Fruit fly (Drosophila melanogaster) whole organism, pupa: ENCODE results near the gene CG12702.

ENCODE experiments used
- CG13204 ChIP-seq: fragments of 200-800 bp; sonication (Bioruptor generic); optimal IDR thresholded peaks from 2 replicates; lab custom pipeline; 2018; ENCODE audit warnings: missing biosample characterization, mild to moderate bottlenecking, missing genetic modification characterization, moderate library complexity
- CG15710 ChIP-seq: fragments of 200-800 bp; sonication (Bioruptor generic); optimal IDR thresholded peaks from 2 replicates; lab custom pipeline; 2018; ENCODE audit warnings: missing biosample characterization, mild to moderate bottlenecking, missing genetic modification characterization, moderate library complexity
- CG17806 ChIP-seq: fragments of 200-800 bp; sonication (Bioruptor generic); optimal IDR thresholded peaks from 2 replicates; lab custom pipeline; 2018; ENCODE audit warnings: missing biosample characterization, mild to moderate bottlenecking, missing genetic modification characterization, moderate library complexity
- CG8301 ChIP-seq: fragments of 200-800 bp; sonication (Bioruptor generic); optimal IDR thresholded peaks from 2 replicates; lab custom pipeline; 2018; ENCODE audit warnings: missing biosample characterization, mild to moderate bottlenecking, missing genetic modification characterization
- CG9948 ChIP-seq: fragments of 200-800 bp; sonication (Bioruptor generic); optimal IDR thresholded peaks from 2 replicates; lab custom pipeline; 2018; ENCODE audit warnings: missing biosample characterization, mild to moderate bottlenecking, missing genetic modification characterization, moderate library complexity
- D1 ChIP-seq: fragments of 200-800 bp; sonication (Bioruptor generic); optimal IDR thresholded peaks from 2 replicates; lab custom pipeline; 2018; ENCODE audit warnings: missing biosample characterization, mild to moderate bottlenecking, missing genetic modification characterization, moderate library complexity
- EcR ChIP-seq: fragments of 200-800 bp; sonication (Bioruptor generic); optimal IDR thresholded peaks from 3 replicates; lab custom pipeline; 2019; ENCODE audit warnings: missing biosample characterization, missing genetic modification characterization, mild to moderate bottlenecking, moderate library complexity, missing genetic modification reagents
- gl ChIP-seq: fragments of 200-800 bp; sonication (Bioruptor generic); optimal IDR thresholded peaks from 2 replicates; lab custom pipeline; 2018; ENCODE audit warnings: missing biosample characterization, mild to moderate bottlenecking, missing genetic modification characterization
- rn ChIP-seq: fragments of 200-800 bp; sonication (Bioruptor generic); IDR thresholded peaks from 2 replicates; pipeline ENCODE4 v1.3.6; 2022; ENCODE audit warnings: missing biosample characterization, missing genetic modification characterization

- TF ChIP-seq D1 (no peak), gl (tag; lab: Kevin White, UChicago) (no peak), CG9948 (no peak), CG8301 (no peak), rn (GFP tag; lab: Robert Waterston, UW) (no peak), CG13204 (no peak), CG17806 (no peak), EcR (GFP tag; lab: Kevin White, UChicago) (no peak), CG15710 (tag; lab: Kevin White, UChicago) (no peak)
Measured at dm6 chrX:19748014-19748413, 16.7 kb downstream of the CG12702 start, which contains the start of gene Alr.
